Fruit fly (Drosophila melanogaster) whole organism, embryonic: ENCODE data around the gene APC4.
A peak's percentile ranks its signal among the peaks of the same experiment; 100 is the strongest.

ENCODE experiments used
- Adf1 ChIP-seq: fragments of 200-800 bp; sonication (Bioruptor generic); IDR thresholded peaks from 2 replicates; pipeline ENCODE4 v1.3.6; 2022; ENCODE audit warnings: missing biosample characterization, missing genetic modification characterization
- Atf-2 ChIP-seq: fragments of 200-800 bp; sonication (Bioruptor generic); optimal IDR thresholded peaks from 2 replicates; lab custom pipeline; 2016; ENCODE audit warnings: missing biosample characterization, missing genetic modification characterization
- Bteb2 ChIP-seq: fragments of 200-800 bp; sonication (Bioruptor generic); optimal IDR thresholded peaks from 2 replicates; lab custom pipeline; 2016; ENCODE audit warnings: missing biosample characterization, missing genetic modification characterization
- CG10321 ChIP-seq: fragments of 200-800 bp; sonication (Bioruptor generic); IDR thresholded peaks from 2 replicates; pipeline ENCODE4 v1.3.6; 2022; ENCODE audit warnings: missing biosample characterization, missing genetic modification characterization
- CG11504 ChIP-seq: fragments of 200-800 bp; sonication (Bioruptor generic); optimal IDR thresholded peaks from 3 replicates; lab custom pipeline; 2019; ENCODE audit warnings: missing biosample characterization, mild to moderate bottlenecking, missing genetic modification characterization, moderate library complexity
- CG12299 ChIP-seq: fragments of 200-800 bp; sonication (Bioruptor generic); optimal IDR thresholded peaks from 2 replicates; lab custom pipeline; 2018; ENCODE audit warnings: missing biosample characterization, mild to moderate bottlenecking, missing genetic modification characterization
- CG15696 ChIP-seq: fragments of 200-800 bp; sonication (Bioruptor generic); optimal IDR thresholded peaks from 2 replicates; lab custom pipeline; 2019; ENCODE audit warnings: missing biosample characterization, mild to moderate bottlenecking, missing genetic modification characterization, moderate library complexity
- CG1647 ChIP-seq: fragments of 200-800 bp; sonication (Bioruptor generic); optimal IDR thresholded peaks from 3 replicates; lab custom pipeline; 2016; ENCODE audit warnings: missing biosample characterization, missing genetic modification characterization
- CG16863 ChIP-seq: fragments of 200-800 bp; sonication (Bioruptor generic); optimal IDR thresholded peaks from 3 replicates; lab custom pipeline; 2016; ENCODE audit warnings: missing biosample characterization, missing genetic modification characterization
- CG18011 ChIP-seq: fragments of 200-800 bp; sonication (Bioruptor generic); optimal IDR thresholded peaks from 2 replicates; lab custom pipeline; 2017; ENCODE audit warnings: missing biosample characterization, missing genetic modification characterization, mild to moderate bottlenecking, moderate library complexity, missing genotype
- CG18476 ChIP-seq: fragments of 200-800 bp; sonication (Bioruptor generic); optimal IDR thresholded peaks from 2 replicates; lab custom pipeline; 2016; ENCODE audit warnings: missing biosample characterization, mild to moderate bottlenecking, missing genetic modification characterization
- CG2678 ChIP-seq: fragments of 200-800 bp; sonication (Bioruptor generic); optimal IDR thresholded peaks from 3 replicates; lab custom pipeline; 2019; ENCODE audit warnings: missing biosample characterization, mild to moderate bottlenecking, missing genetic modification characterization, moderate library complexity
- CG2889 ChIP-seq: fragments of 200-800 bp; sonication (Bioruptor generic); IDR thresholded peaks from 3 replicates; pipeline ENCODE4 v1.3.6; 2022; ENCODE audit warnings: missing biosample characterization, missing genetic modification characterization
- CG3163 ChIP-seq: fragments of 200-800 bp; sonication (Bioruptor generic); optimal IDR thresholded peaks from 3 replicates; lab custom pipeline; 2016; ENCODE audit warnings: missing biosample characterization, missing genetic modification characterization
- CG6654 ChIP-seq: fragments of 200-800 bp; sonication (Bioruptor generic); optimal IDR thresholded peaks from 2 replicates; lab custom pipeline; 2017; ENCODE audit warnings: missing biosample characterization, mild to moderate bottlenecking, missing genetic modification characterization
- CG9215 ChIP-seq: fragments of 200-800 bp; sonication (Bioruptor generic); IDR thresholded peaks from 2 replicates; pipeline ENCODE4 v1.3.6; 2022; ENCODE audit warnings: missing biosample characterization, missing genetic modification characterization
- CG9609 ChIP-seq: fragments of 200-800 bp; sonication (Bioruptor generic); optimal IDR thresholded peaks from 3 replicates; lab custom pipeline; 2016; ENCODE audit warnings: missing biosample characterization, missing genetic modification characterization
- CG9817 ChIP-seq: fragments of 200-800 bp; sonication (Bioruptor generic); optimal IDR thresholded peaks from 2 replicates; lab custom pipeline; 2018; ENCODE audit warnings: missing biosample characterization, mild to moderate bottlenecking, missing genetic modification characterization, moderate library complexity
- CrebB ChIP-seq: fragments of 200-800 bp; sonication (Bioruptor generic); optimal IDR thresholded peaks from 3 replicates; lab custom pipeline; 2018; ENCODE audit warnings: missing biosample characterization, mild to moderate bottlenecking, missing genetic modification characterization
- Dad ChIP-seq: fragments of 200-800 bp; sonication (Bioruptor generic); optimal IDR thresholded peaks from 3 replicates; lab custom pipeline; 2016; ENCODE audit warnings: missing biosample characterization, missing genetic modification characterization
- HLH4C ChIP-seq: fragments of 200-800 bp; sonication (Bioruptor generic); IDR thresholded peaks from 3 replicates; pipeline ENCODE4 v1.3.6; 2022; ENCODE audit warnings: missing biosample characterization, missing genetic modification characterization; ENCODE audit not compliant: partially characterized antibody
- HLHmδ ChIP-seq: fragments of 200-800 bp; sonication (Bioruptor generic); optimal IDR thresholded peaks from 2 replicates; lab custom pipeline; 2018; ENCODE audit warnings: missing biosample characterization, mild to moderate bottlenecking, missing genetic modification characterization, moderate library complexity
- Lpt ChIP-seq: fragments of >200 bp; optimal IDR thresholded peaks from 2 replicates; lab custom pipeline; 2018; ENCODE audit warnings: missing biosample characterization, missing genetic modification characterization
- Mes4 ChIP-seq: fragments of 200-800 bp; sonication (Bioruptor generic); optimal IDR thresholded peaks from 2 replicates; lab custom pipeline; 2016; ENCODE audit warnings: missing biosample characterization, missing genetic modification characterization
- Oaz ChIP-seq: fragments of 200-800 bp; sonication (Bioruptor generic); IDR thresholded peaks from 2 replicates; pipeline ENCODE4 v1.3.6; 2022; ENCODE audit warnings: missing biosample characterization, missing genetic modification characterization
- Opbp ChIP-seq: fragments of 200-800 bp; sonication (Bioruptor generic); IDR thresholded peaks from 3 replicates; pipeline ENCODE4 v1.3.6; 2022; ENCODE audit warnings: missing biosample characterization, missing genetic modification characterization; ENCODE audit not compliant: partially characterized antibody
- Stat92E ChIP-seq, 3 experiments: fragments of >200 bp in 2 of 3; fragments of 200-800 bp in 1 of 3; sonication (Bioruptor generic) in 1 of 3; optimal IDR thresholded peaks; 2 replicates each; lab custom pipeline; 2017 to 2019; ENCODE audit warnings: missing biosample characterization in 3 of 3, missing genetic modification characterization in 3 of 3, mild to moderate bottlenecking in 1 of 3, moderate library complexity in 1 of 3
- bab2 ChIP-seq: fragments of 200-800 bp; sonication (Bioruptor generic); optimal IDR thresholded peaks from 2 replicates; lab custom pipeline; 2016; ENCODE audit warnings: missing biosample characterization, missing genetic modification characterization
- bbx ChIP-seq: fragments of 200-800 bp; sonication (Bioruptor generic); IDR thresholded peaks from 2 replicates; pipeline ENCODE4 v1.3.6; 2022; ENCODE audit warnings: missing biosample characterization, missing genetic modification characterization; ENCODE audit not compliant: partially characterized antibody
- btn ChIP-seq: fragments of 200-800 bp; sonication (Bioruptor generic); optimal IDR thresholded peaks from 2 replicates; lab custom pipeline; 2016; ENCODE audit warnings: missing biosample characterization, missing genetic modification characterization
- chm ChIP-seq: fragments of 200-800 bp; sonication (Bioruptor generic); IDR thresholded peaks from 2 replicates; pipeline ENCODE4 v1.3.6; 2022; ENCODE audit warnings: missing biosample characterization, missing genetic modification characterization
- da ChIP-seq: fragments of 200-800 bp; sonication (Bioruptor generic); optimal IDR thresholded peaks from 2 replicates; lab custom pipeline; 2016; ENCODE audit warnings: missing biosample characterization, missing genetic modification characterization
- ems ChIP-seq: fragments of 200-800 bp; sonication (Bioruptor generic); optimal IDR thresholded peaks from 3 replicates; lab custom pipeline; 2016; ENCODE audit warnings: missing biosample characterization, missing genetic modification characterization
- esg ChIP-seq: fragments of 200-800 bp; sonication (Bioruptor generic); conservative IDR thresholded peaks from 2 replicates; pipeline ENCODE4 v1.3.6; 2022; ENCODE audit warnings: missing biosample characterization, missing genetic modification characterization
- gcm ChIP-seq: fragments of 200-800 bp; sonication (Bioruptor generic); optimal IDR thresholded peaks from 2 replicates; lab custom pipeline; 2019; ENCODE audit warnings: missing biosample characterization, mild to moderate bottlenecking, missing genetic modification characterization, moderate library complexity
- ham ChIP-seq: fragments of 200-800 bp; sonication (Bioruptor generic); IDR thresholded peaks from 2 replicates; pipeline ENCODE4 v1.3.6; 2022; ENCODE audit warnings: missing biosample characterization, missing genetic modification characterization
- jigr1 ChIP-seq: fragments of 200-800 bp; sonication (Bioruptor generic); IDR thresholded peaks from 3 replicates; pipeline ENCODE4 v1.3.6; 2022; ENCODE audit warnings: missing biosample characterization, missing genetic modification characterization
- jumu ChIP-seq: fragments of 200-800 bp; sonication (Bioruptor generic); optimal IDR thresholded peaks from 3 replicates; lab custom pipeline; 2016; ENCODE audit warnings: missing biosample characterization, missing genetic modification characterization
- maf-S ChIP-seq: fragments of 200-800 bp; sonication (Bioruptor generic); optimal IDR thresholded peaks from 2 replicates; lab custom pipeline; 2016; ENCODE audit warnings: missing biosample characterization, missing genetic modification characterization
- mld ChIP-seq: fragments of 200-800 bp; sonication (Bioruptor generic); IDR thresholded peaks from 3 replicates; pipeline ENCODE4 v1.3.6; 2022; ENCODE audit warnings: missing biosample characterization, missing genetic modification characterization; ENCODE audit not compliant: partially characterized antibody
- nom ChIP-seq: fragments of 200-800 bp; sonication (Bioruptor generic); optimal IDR thresholded peaks from 2 replicates; lab custom pipeline; 2017; ENCODE audit warnings: missing biosample characterization, missing genetic modification characterization, mild to moderate bottlenecking, moderate library complexity, missing genetic modification reagents
- pan ChIP-seq, 4 experiments: fragments of >200 bp in 3 of 4; fragments of 200-800 bp in 1 of 4; sonication (Bioruptor generic) in 1 of 4; optimal IDR thresholded peaks in 3 of 4; IDR thresholded peaks in 1 of 4; 2 replicates each; pipeline versions ENCODE4 v1.3.6 to Lab custom; 2017 to 2022; ENCODE audit warnings: missing biosample characterization in 2 of 4, missing genetic modification characterization in 2 of 4, mixed read lengths in 1 of 4
- prd ChIP-seq, 3 experiments: fragments of >200 bp in 2 of 3; fragments of 200-800 bp in 1 of 3; sonication (Bioruptor generic) in 1 of 3; optimal IDR thresholded peaks in 2 of 3; IDR thresholded peaks in 1 of 3; 2 replicates in 2 of 3; 3 replicates in 1 of 3; pipeline versions ENCODE4 v1.3.6 to Lab custom; 2017 to 2022; ENCODE audit warnings: missing biosample characterization in 1 of 3, missing genetic modification characterization in 1 of 3
- rib ChIP-seq: fragments of 200-800 bp; sonication (Bioruptor generic); IDR thresholded peaks from 2 replicates; pipeline ENCODE4 v1.3.6; 2022; ENCODE audit warnings: missing biosample characterization, missing genetic modification characterization
- sim ChIP-seq: fragments of 200-800 bp; sonication (Bioruptor generic); IDR thresholded peaks from 2 replicates; pipeline ENCODE4 v1.3.6; 2022; ENCODE audit warnings: missing biosample characterization, missing genetic modification characterization
- so ChIP-seq: fragments of 200-800 bp; sonication (Bioruptor generic); IDR thresholded peaks from 3 replicates; pipeline ENCODE4 v1.3.6; 2022; ENCODE audit warnings: missing biosample characterization, missing genetic modification characterization
- sqz ChIP-seq: fragments of 200-800 bp; sonication (Bioruptor generic); optimal IDR thresholded peaks from 3 replicates; lab custom pipeline; 2018; ENCODE audit warnings: missing biosample characterization, mild to moderate bottlenecking, missing genetic modification characterization
- zf30C ChIP-seq: fragments of 200-800 bp; sonication (Bioruptor generic); optimal IDR thresholded peaks from 3 replicates; lab custom pipeline; 2018; ENCODE audit warnings: missing biosample characterization, mild to moderate bottlenecking, missing genetic modification characterization

Gene APC4

dm6 chrX:9047725-9048384, 34.9 kb upstream of the APC4 start (continued):
- TF ChIP-seq bab2 = peak; percentile 1
- no peak for TF ChIP-seq prd (optimal IDR thresholded peaks at IDR 0.05; lab: Kevin White, UChicago)
- TF ChIP-seq prd (GFP tag; IDR thresholded peaks at IDR 0.05; lab: Robert Waterston, UW) = peak; percentile 59; the same call in 2 of the 3 replicates
- no peak for TF ChIP-seq CG18011 (GFP tag; lab: Kevin White, UChicago)
- TF ChIP-seq CG1647 (GFP tag; lab: Kevin White, UChicago) = no peak
- TF ChIP-seq CG9215 = no peak
- TF ChIP-seq maf-S (GFP tag; lab: Kevin White, UChicago) = no peak
- no peak for TF ChIP-seq CG2889 (GFP tag; lab: Robert Waterston, UW)
- TF ChIP-seq esg (GFP tag; lab: Robert Waterston, UW) = peak; percentile 62
- peak; percentile 44 for TF ChIP-seq CG12299
- TF ChIP-seq Bteb2 (GFP tag; lab: Kevin White, UChicago) = peak; percentile 11
- TF ChIP-seq zf30C (GFP tag; lab: Kevin White, UChicago) = no peak
- peak; percentile 31; the same call in 1 of the 2 replicates for TF ChIP-seq sim (GFP tag; lab: Robert Waterston, UW)
- TF ChIP-seq CG9609 (GFP tag; lab: Kevin White, UChicago) = no peak
- peak in 1 of 3 experiments; percentile 78 for TF ChIP-seq Stat92E (GFP tag; optimal IDR thresholded peaks at IDR 0.05; lab: Kevin White, UChicago)
- peak; percentile 39 for TF ChIP-seq CG18476 (GFP tag; lab: Kevin White, UChicago)
- no peak for TF ChIP-seq bbx (GFP tag; lab: Robert Waterston, UW)
- TF ChIP-seq gcm = peak; percentile 86
- peak; percentile 59; the same call in 1 of the 3 replicates for TF ChIP-seq so (GFP tag; lab: Robert Waterston, UW)
- TF ChIP-seq HLHmδ (GFP tag; lab: Kevin White, UChicago) = no peak
- TF ChIP-seq da (GFP tag; lab: Kevin White, UChicago) = no peak
- peak; percentile 63 for TF ChIP-seq sqz (GFP tag; lab: Kevin White, UChicago)
- no peak for TF ChIP-seq HLH4C (GFP tag; lab: Robert Waterston, UW)
- no peak for TF ChIP-seq CG3163 (GFP tag; lab: Kevin White, UChicago)
- no peak for TF ChIP-seq btn (GFP tag; lab: Kevin White, UChicago)
- TF ChIP-seq jigr1 = no peak
- no peak for TF ChIP-seq ems
- no peak for TF ChIP-seq CrebB
- TF ChIP-seq Dad (GFP tag; lab: Kevin White, UChicago) = peak; percentile 16
- TF ChIP-seq nom (GFP tag; lab: Kevin White, UChicago) = peak; percentile 71
- peak; percentile 49; the same call in 1 of the 2 replicates for TF ChIP-seq chm
- no peak for TF ChIP-seq mld
- TF ChIP-seq ham (GFP tag; lab: Robert Waterston, UW) = no peak
- TF ChIP-seq Opbp (GFP tag; lab: Robert Waterston, UW) = no peak
- TF ChIP-seq Mes4 (GFP tag; lab: Kevin White, UChicago) = peak; percentile 28
- no peak for TF ChIP-seq Oaz (GFP tag; lab: Robert Waterston, UW)
- TF ChIP-seq CG6654 (GFP tag; lab: Kevin White, UChicago) = peak; percentile 25
- no peak for TF ChIP-seq Atf-2
- TF ChIP-seq CG2678 (tag; lab: Kevin White, UChicago) = peak; percentile 79
- TF ChIP-seq jumu (GFP tag; lab: Kevin White, UChicago) = no peak
- no peak for TF ChIP-seq CG10321 (GFP tag; lab: Robert Waterston, UW)
- 0 out of 2 replicates have a peak, but pooled peaks have one; percentile 48 for TF ChIP-seq rib (GFP tag; lab: Robert Waterston, UW)
- peak; percentile 84 for TF ChIP-seq CG11504
- TF ChIP-seq CG9817 (tag; lab: Kevin White, UChicago) = peak; percentile 12
- no peak for TF ChIP-seq pan (optimal IDR thresholded peaks at IDR 0.05; lab: Kevin White, UChicago)
- TF ChIP-seq pan (GFP tag; optimal IDR thresholded peaks at IDR 0.05 in 1 of 2, IDR thresholded peaks at IDR 0.05 in 1 of 2) = peak in 1 of 2 experiments; percentile 63
- TF ChIP-seq Lpt (GFP tag; lab: Kevin White, UChicago) = no peak
- peak; percentile 76 for TF ChIP-seq Adf1 (GFP tag; lab: Robert Waterston, UW)
- no peak for TF ChIP-seq CG16863 (GFP tag; lab: Kevin White, UChicago)
- TF ChIP-seq CG15696 = peak; percentile 81
